Fruit fly (Drosophila melanogaster) whole organism, wandering third instar larva: Measurements from ENCODE around the gene CG7781.

Experiments
- CG32264 ChIP-seq: fragments of 200-800 bp; sonication (Bioruptor generic); optimal IDR thresholded peaks from 2 replicates; lab custom pipeline; 2016; ENCODE audit warnings: missing biosample characterization, missing genetic modification characterization
- Dfd ChIP-seq: fragments of >200 bp; optimal IDR thresholded peaks from 2 replicates; lab custom pipeline; 2017; ENCODE audit warnings: missing biosample characterization, missing genetic modification characterization
- Hr78 ChIP-seq: fragments of >200 bp; optimal IDR thresholded peaks from 2 replicates; lab custom pipeline; 2017; ENCODE audit warnings: missing biosample characterization, missing genetic modification characterization
- OdsH ChIP-seq: fragments of 200-800 bp; sonication (Bioruptor generic); optimal IDR thresholded peaks from 2 replicates; lab custom pipeline; 2016; ENCODE audit warnings: missing biosample characterization, mild to moderate bottlenecking, missing genetic modification characterization
- Rel ChIP-seq, 2 experiments: fragments of 200-800 bp; sonication (Bioruptor generic) in 1 of 2; optimal IDR thresholded peaks; 2 replicates in 1 of 2; 3 replicates in 1 of 2; lab custom pipeline; 2016 to 2019; ENCODE audit warnings: mild to moderate bottlenecking in 2 of 2, missing biosample characterization in 2 of 2, missing genetic modification characterization in 2 of 2, moderate library complexity in 1 of 2
- dl ChIP-seq, 2 experiments: fragments of 175-275, 200-275 bp in 1 of 2; fragments of 200-275 bp in 1 of 2; sonication (Bioruptor generic); optimal IDR thresholded peaks; lab custom pipeline; 2018; ENCODE audit warnings: mild to moderate bottlenecking in 2 of 2, missing biosample characterization in 2 of 2, missing genetic modification characterization in 2 of 2, moderate library complexity in 2 of 2; ENCODE audit not compliant: partially characterized antibody in 2 of 2, insufficient read depth in 1 of 2
- ey ChIP-seq: fragments of 200-800 bp; sonication (Bioruptor generic); optimal IDR thresholded peaks from 2 replicates; lab custom pipeline; 2016; ENCODE audit warnings: missing biosample characterization, missing genetic modification characterization
- fru ChIP-seq: fragments of 200-800 bp; sonication (Bioruptor generic); optimal IDR thresholded peaks from 3 replicates; lab custom pipeline; 2016; ENCODE audit warnings: missing biosample characterization, mild to moderate bottlenecking, missing genetic modification characterization
- lola ChIP-seq: fragments of >200 bp; optimal IDR thresholded peaks from 2 replicates; lab custom pipeline; 2017; ENCODE audit warnings: missing biosample characterization, missing genetic modification characterization
- psq ChIP-seq: fragments of 200-800 bp; sonication (Bioruptor generic); optimal IDR thresholded peaks from 3 replicates; lab custom pipeline; 2017; ENCODE audit warnings: missing biosample characterization, mild to moderate bottlenecking, missing genetic modification characterization, moderate library complexity
- usp ChIP-seq: fragments of >200 bp; optimal IDR thresholded peaks from 2 replicates; lab custom pipeline; 2017; ENCODE audit warnings: missing biosample characterization, missing genetic modification characterization

DNA sequence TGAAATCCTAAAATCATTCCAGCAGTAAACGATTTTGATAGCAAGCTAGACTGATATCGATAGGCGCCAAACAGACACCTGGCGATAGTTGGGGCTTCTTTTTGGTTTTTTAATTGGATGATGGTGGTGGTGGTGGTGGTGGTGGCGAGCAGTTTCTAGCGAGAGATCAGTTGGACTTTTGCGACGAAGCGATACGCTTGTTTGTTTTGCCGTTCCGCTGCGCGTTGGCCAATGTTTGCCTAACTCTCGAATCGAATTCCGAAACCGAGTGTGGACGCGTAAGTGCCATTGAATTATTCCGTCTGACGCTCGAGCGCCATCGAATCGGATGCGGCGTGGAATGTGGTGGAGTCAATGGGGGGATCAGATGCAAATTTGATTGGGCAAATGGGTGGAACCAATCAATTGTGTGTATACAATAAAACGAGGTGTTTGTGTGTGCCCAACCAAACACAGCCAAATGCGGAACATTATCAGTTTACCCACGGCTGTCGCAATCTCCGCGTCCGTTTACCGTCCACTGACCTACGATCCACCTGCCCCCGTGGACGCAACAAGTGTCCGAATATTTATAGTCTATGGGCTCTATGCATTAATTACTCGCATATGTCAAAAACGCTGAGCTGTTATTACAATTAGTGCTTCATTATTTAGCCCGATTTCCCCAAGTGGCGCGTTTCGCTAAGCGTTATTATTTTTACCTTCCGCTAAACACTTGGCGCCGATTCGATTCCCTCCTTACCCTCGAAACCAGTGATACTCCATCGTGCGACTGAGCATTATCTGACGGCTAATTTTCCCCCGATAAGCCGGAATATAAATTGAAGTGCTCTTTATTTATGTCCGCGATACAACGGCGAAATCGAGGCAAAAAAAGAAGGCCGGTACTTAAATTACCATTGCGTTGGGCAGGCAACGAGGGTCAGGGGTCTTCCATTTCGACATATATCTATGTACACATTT is 45.4 kb upstream of the CG7781 start, which contains the start of gene CG17292:
- TF ChIP-seq Dfd (GFP tag; lab: Kevin White, UChicago) (no peak), OdsH (GFP tag; lab: Kevin White, UChicago) (peak; percentile 68), Rel (GFP tag; optimal IDR thresholded peaks at IDR 0.05; lab: Kevin White, UChicago) (no peak), Rel (tag; optimal IDR thresholded peaks at IDR 0.05; lab: Kevin White, UChicago) (peak; percentile 48), lola (no peak), ey (no peak), usp (GFP tag; lab: Kevin White, UChicago) (no peak), psq (GFP tag; lab: Kevin White, UChicago) (no peak), CG32264 (no peak), fru (GFP tag; lab: Kevin White, UChicago) (no peak), Hr78 (GFP tag; lab: Kevin White, UChicago) (no peak), dl (GFP tag; optimal IDR thresholded peaks at IDR 0.05; lab: Kevin White, UChicago; ENCODE audit: insufficient read depth in 1 of 2, partially characterized antibody in 2 of 2) (no peak)
